Worm (Caenorhabditis elegans) whole organism, L4/young adult: ENCODE data around the gene clec-173.

Experiments used
- W03F9.2 ChIP-seq: fragments of 150-350 bp; optimal IDR thresholded peaks from 2 replicates; lab custom pipeline; 2014; ENCODE audit warnings: missing biosample characterization, missing genetic modification characterization
- dao-5 ChIP-seq: sonication (generic microtip); optimal IDR thresholded peaks from 2 replicates; lab custom pipeline; 2016; ENCODE audit warnings: missing genotype, missing genetic modification characterization, moderate library complexity, missing compliant biosample characterization
- him-1 ChIP-seq: sonication (generic microtip); optimal IDR thresholded peaks from 2 replicates; lab custom pipeline; 2016; ENCODE audit warnings: missing genotype, missing genetic modification reagents, missing genetic modification characterization, missing compliant biosample characterization

The clec-173 gene

ce11 chrIV:3251551-3251950, 15.9 kb downstream of the clec-173 start:
- TF ChIP-seq him-1, result no peak
- TF ChIP-seq dao-5 (tag; lab: Kevin White, UChicago), result no peak
- TF ChIP-seq W03F9.2 (tag; lab: Kevin White, UChicago), result no peak

- TF ChIP-seq him-1 (no peak), dao-5 (tag; lab: Kevin White, UChicago) (no peak), W03F9.2 (tag; lab: Kevin White, UChicago) (no peak)
Observed at ce11 chrIV:3250020-3250419, 17.5 kb downstream of the clec-173 start.

ce11 chrIV:3246873-3247272, 20.6 kb downstream of the clec-173 start:
- TF ChIP-seq dao-5 (tag; lab: Kevin White, UChicago) (no peak), W03F9.2 (tag; lab: Kevin White, UChicago) (no peak), him-1 (no peak)

ce11 chrIV:3234269-3234668, 33.2 kb downstream of the clec-173 start:
- TF ChIP-seq W03F9.2 (tag; lab: Kevin White, UChicago) (no peak), him-1 (no peak), dao-5 (tag; lab: Kevin White, UChicago) (no peak)

- TF ChIP-seq him-1 (no peak), dao-5 (tag; lab: Kevin White, UChicago) (no peak), W03F9.2 (tag; lab: Kevin White, UChicago) (no peak)
Observed at ce11 chrIV:3233429-3233885, 34.0 kb downstream of the clec-173 start.

ce11 chrIV:3232694-3233372, 34.6 kb downstream of the clec-173 start:
- no peak for TF ChIP-seq him-1
- no peak for TF ChIP-seq W03F9.2 (tag; lab: Kevin White, UChicago)
- TF ChIP-seq dao-5 (tag; lab: Kevin White, UChicago), result no peak

ce11 chrIV:3231644-3232043, 35.8 kb downstream of the clec-173 start:
- TF ChIP-seq W03F9.2 (tag; lab: Kevin White, UChicago) (no peak), dao-5 (tag; lab: Kevin White, UChicago) (no peak), him-1 (no peak)

- no peak for TF ChIP-seq dao-5 (tag; lab: Kevin White, UChicago)
Observed at ce11 chrIV:3227549-3228139, 39.8 kb downstream of the clec-173 start.

- no peak for TF ChIP-seq W03F9.2 (tag; lab: Kevin White, UChicago)
- TF ChIP-seq him-1, result no peak
- no peak for TF ChIP-seq dao-5 (tag; lab: Kevin White, UChicago)
Observed at ce11 chrIV:3222140-3222539, 45.3 kb downstream of the clec-173 start, which contains the start of gene Y67D8A.2. Gene Y67D8A.2 (plus strand): TSS chrIV:3222440.

- TF ChIP-seq W03F9.2 (tag; lab: Kevin White, UChicago) (no peak), dao-5 (tag; lab: Kevin White, UChicago) (no peak), him-1 (no peak)
Observed at ce11 chrIV:3221158-3221557, 46.3 kb downstream of the clec-173 start.
